Comparison of ENCODE assay signal across 7 worm cellular contexts in the genomic region with DNA sequence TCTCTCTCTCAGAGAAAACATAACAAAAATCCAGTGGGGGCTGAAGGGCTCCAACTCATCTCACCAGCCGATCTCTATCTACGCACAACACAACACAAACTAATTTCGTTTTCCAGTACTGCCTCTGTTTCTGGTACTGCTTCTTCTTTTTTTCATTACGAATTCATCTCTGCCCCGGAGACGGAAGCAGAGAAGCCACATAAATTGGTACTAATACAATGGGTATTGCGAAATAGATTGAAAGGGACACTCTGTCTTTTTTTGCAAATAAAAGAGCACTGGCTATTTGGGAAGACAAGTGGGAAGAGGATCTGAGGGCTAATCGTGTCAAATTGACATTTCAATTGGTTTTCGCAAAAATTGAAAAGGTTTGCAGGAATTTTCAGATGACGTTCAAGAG.
TF ChIP-seq lines count a peak whose summit lies in the region.

No protein-coding gene starts in this region.

TF ChIP-seq in whole organism, L1 larva, 84 proteins besides CTCF, POLR2A, EP300 and RAD21 (continues in another document):
- TF ChIP-seq hpl-2 (GFP tag; optimal IDR thresholded peaks at IDR 0.05; lab: Kevin White, UChicago) = no peak
- TF ChIP-seq aha-1 (tag; optimal IDR thresholded peaks at IDR 0.05; lab: Kevin White, UChicago) = no peak
- no peak for TF ChIP-seq pax-3 (tag; optimal IDR thresholded peaks at IDR 0.05; lab: Kevin White, UChicago)
- TF ChIP-seq lsy-2 (tag; optimal IDR thresholded peaks at IDR 0.05; lab: Kevin White, UChicago) = peak in 1 of 2 experiments; percentile 19
- TF ChIP-seq ces-1 (GFP tag; optimal IDR thresholded peaks at IDR 0.05; lab: Kevin White, UChicago) = no peak
- no peak for TF ChIP-seq unc-62 (GFP tag; optimal IDR thresholded peaks at IDR 0.05; lab: Kevin White, UChicago)
- TF ChIP-seq tbx-2 (tag; optimal IDR thresholded peaks at IDR 0.05; lab: Kevin White, UChicago) = peak; percentile 17
- TF ChIP-seq zag-1 (tag; optimal IDR thresholded peaks at IDR 0.05; lab: Kevin White, UChicago) = peak; percentile 16
- no peak for TF ChIP-seq nhr-20 (tag; optimal IDR thresholded peaks at IDR 0.05; lab: Kevin White, UChicago)
- TF ChIP-seq alr-1 (tag; optimal IDR thresholded peaks at IDR 0.05; lab: Kevin White, UChicago; ENCODE audit: borderline replicate concordance) = no peak
- no peak for TF ChIP-seq fkh-4 (tag; optimal IDR thresholded peaks at IDR 0.05; lab: Kevin White, UChicago; ENCODE audit: borderline replicate concordance)
- TF ChIP-seq snpc-4 (tag; optimal IDR thresholded peaks at IDR 0.05; lab: Kevin White, UChicago) = no peak

TF ChIP-seq in whole organism, L2 larva, 48 proteins besides CTCF, POLR2A, EP300 and RAD21 (continues in another document):
- no peak for TF ChIP-seq fos-1 (tag; optimal IDR thresholded peaks at IDR 0.05; lab: Kevin White, UChicago)
- TF ChIP-seq egl-27 (tag; optimal IDR thresholded peaks at IDR 0.05; lab: Kevin White, UChicago) = no peak
- peak in 1 of 2 experiments; percentile 34 for TF ChIP-seq lsy-2 (tag; optimal IDR thresholded peaks at IDR 0.05; lab: Kevin White, UChicago)
- peak; percentile 43 for TF ChIP-seq crh-2 (tag; optimal IDR thresholded peaks at IDR 0.05; lab: Kevin White, UChicago)
- TF ChIP-seq Y55F3AM.14 (GFP tag; optimal IDR thresholded peaks at IDR 0.05; lab: Kevin White, UChicago) = no peak
- TF ChIP-seq sma-3 (GFP tag; optimal IDR thresholded peaks at IDR 0.05; lab: Kevin White, UChicago) = no peak
- no peak for TF ChIP-seq nhr-21 (tag; optimal IDR thresholded peaks at IDR 0.05; lab: Kevin White, UChicago)
- no peak for TF ChIP-seq skn-1 (tag; optimal IDR thresholded peaks at IDR 0.05; lab: Kevin White, UChicago)
- TF ChIP-seq unc-55 (GFP tag; optimal IDR thresholded peaks at IDR 0.05; lab: Kevin White, UChicago) = peak; percentile 67
- no peak for TF ChIP-seq lin-39 (tag; optimal IDR thresholded peaks at IDR 0.05; lab: Kevin White, UChicago)
- no peak for TF ChIP-seq mbf-1 (tag; optimal IDR thresholded peaks at IDR 0.05; lab: Kevin White, UChicago)
- TF ChIP-seq snpc-4 (tag; optimal IDR thresholded peaks at IDR 0.05; lab: Kevin White, UChicago) = no peak
- peak; percentile 40 for TF ChIP-seq C34F6.9 (tag; optimal IDR thresholded peaks at IDR 0.05; lab: Kevin White, UChicago)

TF ChIP-seq in whole organism, L3 larva, 47 proteins besides CTCF, POLR2A, EP300 and RAD21:
- TF ChIP-seq nfya-1 (tag; optimal IDR thresholded peaks at IDR 0.05; lab: Kevin White, UChicago; ENCODE audit: insufficient read depth) (peak; percentile 27), zag-1 (tag; optimal IDR thresholded peaks at IDR 0.05; lab: Kevin White, UChicago) (no peak)

TF ChIP-seq in whole organism, L4 larva, 104 proteins besides CTCF, POLR2A, EP300 and RAD21 (continues in another document):
- TF ChIP-seq jun-1 (tag; optimal IDR thresholded peaks at IDR 0.05; lab: Kevin White, UChicago) (no peak), aha-1 (tag; lab: Kevin White, UChicago) (no peak), lsy-2 (tag; optimal IDR thresholded peaks at IDR 0.05; lab: Kevin White, UChicago) (peak in 1 of 2 experiments; percentile 14), F49E8.2 (tag; optimal IDR thresholded peaks at IDR 0.05; lab: Kevin White, UChicago; ENCODE audit: borderline replicate concordance) (no peak), ZK337.2 (GFP tag; IDR thresholded peaks at IDR 0.05; lab: Robert Waterston, UW) (no peak), ces-1 (GFP tag; optimal IDR thresholded peaks at IDR 0.05; lab: Kevin White, UChicago) (no peak), saeg-2 (GFP tag; IDR thresholded peaks at IDR 0.05; lab: Robert Waterston, UW) (no peak), ceh-82 (tag; optimal IDR thresholded peaks at IDR 0.05; lab: Kevin White, UChicago) (no peak), lin-1 (GFP tag; IDR thresholded peaks at IDR 0.05; lab: Robert Waterston, UW) (no peak), aly-2 (tag; optimal IDR thresholded peaks at IDR 0.05; lab: Kevin White, UChicago) (no peak), dpl-1 (GFP tag; optimal IDR thresholded peaks at IDR 0.05; lab: Kevin White, UChicago) (no peak), snpc-4 (tag; optimal IDR thresholded peaks at IDR 0.05; lab: Kevin White, UChicago) (no peak), ctbp-1 (GFP tag; IDR thresholded peaks at IDR 0.05; lab: Robert Waterston, UW) (peak; percentile 52; the same call in 1 of the 2 replicates), mep-1 (tag; optimal IDR thresholded peaks at IDR 0.05; lab: Kevin White, UChicago) (peak; percentile 25), zfp-3 (GFP tag; conservative IDR thresholded peaks at IDR 0.05; lab: Robert Waterston, UW) (no peak), Y5F2A.4 (GFP tag; optimal IDR thresholded peaks at IDR 0.05; lab: Kevin White, UChicago) (no peak)

TF ChIP-seq in whole organism, late embryonic, 69 proteins besides CTCF, POLR2A, EP300 and RAD21:
- TF ChIP-seq lim-6 (tag; optimal IDR thresholded peaks at IDR 0.05; lab: Kevin White, UChicago) = peak; percentile 1
- no peak for TF ChIP-seq pag-3 (tag; optimal IDR thresholded peaks at IDR 0.05; lab: Kevin White, UChicago; ENCODE audit: borderline replicate concordance)
- TF ChIP-seq unc-42 (tag; optimal IDR thresholded peaks at IDR 0.05; lab: Kevin White, UChicago) = peak; percentile 75
- TF ChIP-seq ceh-31 (tag; optimal IDR thresholded peaks at IDR 0.05; lab: Kevin White, UChicago) = peak; percentile 18
- no peak for TF ChIP-seq ahr-1 (tag; optimal IDR thresholded peaks at IDR 0.05; lab: Kevin White, UChicago)
- peak; percentile 13 for TF ChIP-seq ceh-14 (tag; optimal IDR thresholded peaks at IDR 0.05; lab: Kevin White, UChicago)
- no peak for TF ChIP-seq gmeb-2 (tag; optimal IDR thresholded peaks at IDR 0.05; lab: Kevin White, UChicago)

TF ChIP-seq in whole organism, mixed stage, embryonic, 35 proteins besides CTCF, POLR2A, EP300 and RAD21:
- TF ChIP-seq mab-5 (tag; optimal IDR thresholded peaks at IDR 0.05; lab: Kevin White, UChicago) = no peak
- TF ChIP-seq ces-1 (GFP tag; optimal IDR thresholded peaks at IDR 0.05; lab: Kevin White, UChicago) = peak; percentile 89

TF ChIP-seq in whole organism, young adult, 124 proteins besides CTCF, POLR2A, EP300 and RAD21:
- TF ChIP-seq ztf-3 (GFP tag; optimal IDR thresholded peaks at IDR 0.05; lab: Kevin White, UChicago) (no peak), him-1 (tag; optimal IDR thresholded peaks at IDR 0.05; lab: Kevin White, UChicago) (no peak), ekl-4 (GFP tag; IDR thresholded peaks at IDR 0.05; lab: Robert Waterston, UW) (no peak), pha-4 (tag; optimal IDR thresholded peaks at IDR 0.05; lab: Kevin White, UChicago) (no peak), hlh-12 (tag; optimal IDR thresholded peaks at IDR 0.05; lab: Kevin White, UChicago) (no peak), dpff-1 (tag; optimal IDR thresholded peaks at IDR 0.05; lab: Kevin White, UChicago) (no peak), F22D6.2 (tag; optimal IDR thresholded peaks at IDR 0.05; lab: Kevin White, UChicago) (no peak), dox-1 (GFP tag; IDR thresholded peaks at IDR 0.05; lab: Robert Waterston, UW) (0 out of 2 replicates have a peak, but pooled peaks have one; percentile 26), cebp-1 (GFP tag; IDR thresholded peaks at IDR 0.05; lab: Robert Waterston, UW) (peak; percentile 69; the same call in 1 of the 2 replicates), cebp-1 (tag; optimal IDR thresholded peaks at IDR 0.05; lab: Kevin White, UChicago) (peak; percentile 95), akir-1 (GFP tag; optimal IDR thresholded peaks at IDR 0.05; lab: Kevin White, UChicago) (no peak), dpl-1 (GFP tag; optimal IDR thresholded peaks at IDR 0.05; lab: Kevin White, UChicago) (no peak), ceh-79 (tag; optimal IDR thresholded peaks at IDR 0.05; lab: Kevin White, UChicago) (no peak), die-1 (tag; optimal IDR thresholded peaks at IDR 0.05; lab: Kevin White, UChicago) (no peak), ceh-40 (GFP tag; IDR thresholded peaks at IDR 0.05; lab: Robert Waterston, UW) (no peak), attf-3 (GFP tag; conservative IDR thresholded peaks at IDR 0.05; lab: Robert Waterston, UW) (no peak), Y67H2A.10 (GFP tag; conservative IDR thresholded peaks at IDR 0.05; lab: Robert Waterston, UW) (no peak), Y53F4B.3 (GFP tag; IDR thresholded peaks at IDR 0.05; lab: Robert Waterston, UW) (no peak), somi-1 (GFP tag; optimal IDR thresholded peaks at IDR 0.05; lab: Kevin White, UChicago) (peak; percentile 18), F57A8.1 (GFP tag; optimal IDR thresholded peaks at IDR 0.05; lab: Kevin White, UChicago) (no peak), ccch-3 (GFP tag; optimal IDR thresholded peaks at IDR 0.05; lab: Kevin White, UChicago) (no peak), egl-44 (GFP tag; IDR thresholded peaks at IDR 0.05; lab: Robert Waterston, UW) (no peak)
